Fruit fly (Drosophila melanogaster): Measurements from ENCODE around the gene CG5805.

The CG5805 gene

DNA sequence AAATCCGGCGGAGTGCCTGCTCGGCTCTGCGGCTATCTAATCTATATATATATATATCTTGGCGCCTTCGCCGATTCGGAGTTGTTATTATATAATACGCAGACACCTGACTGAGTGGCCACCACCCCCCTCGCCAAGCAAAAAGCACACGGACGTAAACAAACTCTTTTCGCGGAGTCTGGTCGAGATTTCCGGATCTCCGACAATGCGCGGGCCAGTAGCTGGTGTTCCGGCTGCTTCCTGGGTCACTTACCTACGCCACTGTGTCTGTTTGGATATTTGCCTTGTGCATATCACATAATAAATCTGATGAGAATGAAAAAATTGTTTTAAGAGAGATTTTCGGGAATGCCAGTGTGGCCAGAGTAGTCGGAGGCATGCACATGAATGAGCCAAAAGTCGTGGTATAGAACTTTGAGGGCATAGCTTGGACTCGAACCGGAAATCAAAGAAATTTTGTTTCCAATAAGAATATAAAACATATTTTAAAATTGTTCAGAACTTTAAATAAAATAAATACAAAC lies at the start of gene CG5805 (continued):
- peak; percentile 35 for TF ChIP-seq Hr4 (GFP tag; optimal IDR thresholded peaks at IDR 0.05)
- TF ChIP-seq CG6276 (GFP tag; optimal IDR thresholded peaks at IDR 0.05), result no peak
- TF ChIP-seq dsx (GFP tag; optimal IDR thresholded peaks at IDR 0.05; ENCODE audit: poor library complexity, severe bottlenecking), result no peak
- no peak for TF ChIP-seq CG16779 (tag; optimal IDR thresholded peaks at IDR 0.05)
- TF ChIP-seq CG3919 (GFP tag; optimal IDR thresholded peaks at IDR 0.05), result peak; percentile 78
- TF ChIP-seq CG11902 (GFP tag; optimal IDR thresholded peaks at IDR 0.05), result peak; percentile 54
- TF ChIP-seq Sox14 (GFP tag; optimal IDR thresholded peaks at IDR 0.05), result peak; percentile 59
- TF ChIP-seq CG15336 (GFP tag; IDR thresholded peaks at IDR 0.05), result no peak

- TF ChIP-seq achi (GFP tag; optimal IDR thresholded peaks at IDR 0.05) (no peak), Sox15 (GFP tag; optimal IDR thresholded peaks at IDR 0.05) (no peak), CG3032 (tag; optimal IDR thresholded peaks at IDR 0.05) (no peak), svp (GFP tag) (no peak), CG6854 (GFP tag; optimal IDR thresholded peaks at IDR 0.05) (no peak), topi (GFP tag; optimal IDR thresholded peaks at IDR 0.05) (no peak), Lpt (GFP tag; optimal IDR thresholded peaks at IDR 0.05) (no peak), net (GFP tag; optimal IDR thresholded peaks at IDR 0.05) (no peak), Ets96B (tag; optimal IDR thresholded peaks at IDR 0.05) (no peak), dac (GFP tag; optimal IDR thresholded peaks at IDR 0.05) (no peak), CG6808 (GFP tag; optimal IDR thresholded peaks at IDR 0.05) (no peak), CG31627 (GFP tag; optimal IDR thresholded peaks at IDR 0.05) (no peak), CG34406 (GFP tag; optimal IDR thresholded peaks at IDR 0.05) (no peak), CG9139 (GFP tag; optimal IDR thresholded peaks at IDR 0.05) (no peak)
Observed at dm6 chr3R:24833652-24834051, 46.4 kb upstream of the CG5805 start, which contains the start of gene sosie. Gene sosie, plus strand, starts transcription at chr3R:24833952.

DNA sequence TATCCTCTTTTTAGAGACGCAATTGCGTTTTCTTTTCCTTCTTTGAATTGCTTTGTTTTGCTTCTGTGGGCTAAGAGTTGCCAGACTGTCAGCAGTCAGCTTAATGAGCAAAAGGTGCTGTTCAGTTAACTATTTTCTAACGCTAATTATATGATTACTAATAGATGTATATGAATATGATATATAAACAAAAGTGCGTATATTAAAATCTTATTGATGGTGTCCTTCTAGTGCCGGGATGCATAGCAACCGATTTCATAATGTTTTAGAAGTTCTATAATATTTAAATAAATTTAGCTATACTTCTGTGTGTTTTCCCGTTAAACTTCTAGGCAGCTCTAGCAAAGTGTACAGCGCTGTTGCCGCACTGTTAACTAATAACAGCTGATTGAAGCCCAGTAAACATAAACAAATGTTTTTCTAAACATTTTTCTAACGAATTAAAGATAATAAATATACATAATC lies 42.7 kb upstream of the CG5805 start, which contains the start of the genes Kaz and CG43273:
Gene Kaz, minus strand, starts transcription at position 73 of the 465 bp plus-strand sequence.
Gene CG43273, plus strand, starts transcription at position 415 of the 465 bp plus-strand sequence.
- TF ChIP-seq Gug (GFP tag; IDR thresholded peaks at IDR 0.05), result no peak
- no peak for TF ChIP-seq CG10669 (GFP tag; optimal IDR thresholded peaks at IDR 0.05)
- TF ChIP-seq fd59A (GFP tag; optimal IDR thresholded peaks at IDR 0.05), result peak; percentile 6
- no peak for TF ChIP-seq Sox102F (GFP tag; optimal IDR thresholded peaks at IDR 0.05)
- TF ChIP-seq dac (GFP tag; optimal IDR thresholded peaks at IDR 0.05), result no peak
- TF ChIP-seq CG11902 (GFP tag; optimal IDR thresholded peaks at IDR 0.05), result peak; percentile 19
- no peak for TF ChIP-seq esn (GFP tag; optimal IDR thresholded peaks at IDR 0.05)
- no peak for TF ChIP-seq CG16779 (tag; optimal IDR thresholded peaks at IDR 0.05)
- peak; percentile 67 for TF ChIP-seq Hr4 (GFP tag; optimal IDR thresholded peaks at IDR 0.05)
- peak; percentile 68 for TF ChIP-seq svp (GFP tag)
- peak; percentile 30 for TF ChIP-seq topi (GFP tag; optimal IDR thresholded peaks at IDR 0.05)
- TF ChIP-seq achi (GFP tag; optimal IDR thresholded peaks at IDR 0.05), result no peak
- TF ChIP-seq CG8119 (GFP tag; IDR thresholded peaks at IDR 0.05), result no peak
- TF ChIP-seq OdsH (GFP tag; optimal IDR thresholded peaks at IDR 0.05), result no peak
- no peak for TF ChIP-seq CG32006 (GFP tag; optimal IDR thresholded peaks at IDR 0.05)
- TF ChIP-seq CG8319 (GFP tag; optimal IDR thresholded peaks at IDR 0.05), result no peak
- TF ChIP-seq lz (GFP tag; optimal IDR thresholded peaks at IDR 0.05), result peak; percentile 60
- TF ChIP-seq Sox15 (GFP tag; optimal IDR thresholded peaks at IDR 0.05), result peak; percentile 24
- TF ChIP-seq fd85E (GFP tag; optimal IDR thresholded peaks at IDR 0.05), result no peak
- TF ChIP-seq Smox (GFP tag; optimal IDR thresholded peaks at IDR 0.05), result peak; percentile 61
- TF ChIP-seq salr (GFP tag; optimal IDR thresholded peaks at IDR 0.05), result no peak
- peak; percentile 26 for TF ChIP-seq Hr39 (GFP tag; optimal IDR thresholded peaks at IDR 0.05)
- TF ChIP-seq CG9139 (GFP tag; optimal IDR thresholded peaks at IDR 0.05), result no peak
- TF ChIP-seq Eip93F (GFP tag; optimal IDR thresholded peaks at IDR 0.05), result no peak
- no peak for TF ChIP-seq fkh (GFP tag; optimal IDR thresholded peaks at IDR 0.05)
- no peak for TF ChIP-seq cyc (GFP tag; optimal IDR thresholded peaks at IDR 0.05)
- TF ChIP-seq dsx (GFP tag; optimal IDR thresholded peaks at IDR 0.05; ENCODE audit: poor library complexity, severe bottlenecking), result no peak
- no peak for TF ChIP-seq CG15336 (GFP tag; IDR thresholded peaks at IDR 0.05)
- no peak for TF ChIP-seq CG3032 (tag; optimal IDR thresholded peaks at IDR 0.05)
- TF ChIP-seq CG8632 (GFP tag; optimal IDR thresholded peaks at IDR 0.05), result peak; percentile 4
- no peak for TF ChIP-seq CG11762 (GFP tag; optimal IDR thresholded peaks at IDR 0.05; ENCODE audit: insufficient read depth)
- no peak for TF ChIP-seq ss (GFP tag; optimal IDR thresholded peaks at IDR 0.05)
- TF ChIP-seq Sox14 (GFP tag; optimal IDR thresholded peaks at IDR 0.05), result peak; percentile 74
- TF ChIP-seq CG34406 (GFP tag; optimal IDR thresholded peaks at IDR 0.05), result peak; percentile 35
- TF ChIP-seq Eip75B (GFP tag; optimal IDR thresholded peaks at IDR 0.05), result no peak
- no peak for TF ChIP-seq Lpt (GFP tag; optimal IDR thresholded peaks at IDR 0.05)
- TF ChIP-seq spab (GFP tag; optimal IDR thresholded peaks at IDR 0.05), result no peak
- TF ChIP-seq CG10631 (GFP tag; optimal IDR thresholded peaks at IDR 0.05), result peak; percentile 66

Measured in whole organism, prepupa.